Fruit fly (Drosophila melanogaster) whole organism, embryonic: Measurements from ENCODE around the gene prd1.

Source experiments
- Atf-2 ChIP-seq: fragments of 200-800 bp; sonication (Bioruptor generic); optimal IDR thresholded peaks from 2 replicates; lab custom pipeline; 2016; ENCODE audit warnings: missing biosample characterization, missing genetic modification characterization
- BtbVII ChIP-seq: fragments of 200-800 bp; sonication (Bioruptor generic); optimal IDR thresholded peaks from 3 replicates; lab custom pipeline; 2017; ENCODE audit warnings: missing biosample characterization, mild to moderate bottlenecking, missing genetic modification characterization
- CG11093 ChIP-seq: fragments of 200-800 bp; sonication (Bioruptor generic); IDR thresholded peaks from 3 replicates; pipeline ENCODE4 v1.3.6; 2022; ENCODE audit warnings: missing biosample characterization, missing genetic modification characterization
- CG11456 ChIP-seq: fragments of 200-800 bp; sonication (Bioruptor generic); IDR thresholded peaks from 3 replicates; pipeline ENCODE4 v1.3.6; 2022; ENCODE audit warnings: missing biosample characterization, missing genetic modification characterization
- CG15011 ChIP-seq: fragments of 200-800 bp; sonication (Bioruptor generic); optimal IDR thresholded peaks from 3 replicates; lab custom pipeline; 2018; ENCODE audit warnings: missing biosample characterization, mild to moderate bottlenecking, missing genetic modification characterization
- CG17829 ChIP-seq: fragments of 200-800 bp; optimal IDR thresholded peaks from 2 replicates; lab custom pipeline; 2019; ENCODE audit warnings: missing biosample characterization, mild to moderate bottlenecking, missing genetic modification characterization, moderate library complexity
- CG31224 ChIP-seq: fragments of 200-800 bp; sonication (Bioruptor generic); IDR thresholded peaks from 2 replicates; pipeline ENCODE4 v1.3.6; 2022; ENCODE audit warnings: missing biosample characterization, missing genetic modification characterization
- CG32772 ChIP-seq: fragments of 200-800 bp; sonication (Bioruptor generic); IDR thresholded peaks from 2 replicates; pipeline ENCODE4 v1.3.6; 2022; ENCODE audit warnings: missing biosample characterization, missing genetic modification characterization
- CG3995 ChIP-seq: fragments of 200-800 bp; sonication (Bioruptor generic); optimal IDR thresholded peaks from 3 replicates; lab custom pipeline; 2016; ENCODE audit warnings: missing biosample characterization, missing genetic modification characterization
- CG5953 ChIP-seq: fragments of 200-800 bp; sonication (Bioruptor generic); IDR thresholded peaks from 2 replicates; pipeline ENCODE4 v1.3.6; 2022; ENCODE audit warnings: missing biosample characterization, missing genetic modification characterization
- CG6813 ChIP-seq: fragments of 200-800 bp; sonication (Bioruptor generic); optimal IDR thresholded peaks from 2 replicates; lab custom pipeline; 2017; ENCODE audit warnings: missing biosample characterization, missing genetic modification characterization, mild to moderate bottlenecking, moderate library complexity, missing genetic modification reagents
- CG8089 ChIP-seq: fragments of 200-800 bp; sonication (Bioruptor generic); optimal IDR thresholded peaks from 3 replicates; lab custom pipeline; 2016; ENCODE audit warnings: missing biosample characterization, missing genetic modification characterization
- CG9609 ChIP-seq: fragments of 200-800 bp; sonication (Bioruptor generic); optimal IDR thresholded peaks from 3 replicates; lab custom pipeline; 2016; ENCODE audit warnings: missing biosample characterization, missing genetic modification characterization
- Camta ChIP-seq: fragments of 200-800 bp; sonication (Bioruptor generic); optimal IDR thresholded peaks from 2 replicates; lab custom pipeline; 2016; ENCODE audit warnings: missing biosample characterization, missing genetic modification characterization
- Chrac-16 ChIP-seq: fragments of 200-800 bp; sonication (Bioruptor generic); optimal IDR thresholded peaks from 3 replicates; lab custom pipeline; 2016; ENCODE audit warnings: missing biosample characterization, missing genetic modification characterization
- CrebB ChIP-seq: fragments of 200-800 bp; sonication (Bioruptor generic); optimal IDR thresholded peaks from 3 replicates; lab custom pipeline; 2018; ENCODE audit warnings: missing biosample characterization, mild to moderate bottlenecking, missing genetic modification characterization
- Dbx ChIP-seq: fragments of 200-800 bp; sonication (Bioruptor generic); IDR thresholded peaks from 3 replicates; pipeline ENCODE4 v1.3.6; 2022; ENCODE audit warnings: missing biosample characterization, missing genetic modification characterization
- Gug ChIP-seq: fragments of 200-800 bp; sonication (Bioruptor generic); IDR thresholded peaks from 4 replicates; pipeline ENCODE4 v1.3.6; 2022; ENCODE audit warnings: missing biosample characterization, missing genetic modification characterization
- HHEX ChIP-seq: fragments of 200-800 bp; sonication (Bioruptor generic); optimal IDR thresholded peaks from 3 replicates; lab custom pipeline; 2017; ENCODE audit warnings: missing biosample characterization, mild to moderate bottlenecking, missing genetic modification characterization, missing genetic modification reagents
- Hr78 ChIP-seq, 2 experiments: fragments of 200-800 bp in 1 of 2; fragments of >200 bp in 1 of 2; sonication (Bioruptor generic) in 1 of 2; optimal IDR thresholded peaks; 2 replicates each; lab custom pipeline; 2017 to 2019; ENCODE audit warnings: missing biosample characterization in 2 of 2, missing genetic modification characterization in 2 of 2, mild to moderate bottlenecking in 1 of 2, moderate library complexity in 1 of 2
- Mes4 ChIP-seq: fragments of 200-800 bp; sonication (Bioruptor generic); optimal IDR thresholded peaks from 2 replicates; lab custom pipeline; 2016; ENCODE audit warnings: missing biosample characterization, missing genetic modification characterization
- NC2β ChIP-seq: fragments of 200-800 bp; sonication (Bioruptor generic); optimal IDR thresholded peaks from 2 replicates; lab custom pipeline; 2016; ENCODE audit warnings: missing biosample characterization, missing genetic modification characterization
- Neu2 ChIP-seq: fragments of 200-800 bp; sonication (Bioruptor generic); optimal IDR thresholded peaks from 3 replicates; lab custom pipeline; 2016; ENCODE audit warnings: missing biosample characterization, missing genetic modification characterization, borderline replicate concordance
- Pdp1 ChIP-seq, 2 experiments: fragments of 200-800 bp; sonication (Bioruptor generic); optimal IDR thresholded peaks; 3 replicates each; lab custom pipeline; 2016; ENCODE audit warnings: missing biosample characterization in 2 of 2, missing genetic modification characterization in 2 of 2, mild to moderate bottlenecking in 1 of 2, moderate library complexity in 1 of 2
- Sox100B ChIP-seq: fragments of 200-800 bp; sonication (Bioruptor generic); optimal IDR thresholded peaks from 3 replicates; lab custom pipeline; 2018; ENCODE audit warnings: missing biosample characterization, mild to moderate bottlenecking, missing genetic modification characterization
- Sry-δ ChIP-seq: fragments of 200-800 bp; sonication (Bioruptor generic); optimal IDR thresholded peaks from 2 replicates; lab custom pipeline; 2016; ENCODE audit warnings: missing biosample characterization, missing genetic modification characterization
- YL-1 ChIP-seq: fragments of 200-800 bp; sonication (Bioruptor generic); optimal IDR thresholded peaks from 3 replicates; lab custom pipeline; 2017; ENCODE audit warnings: missing biosample characterization, mild to moderate bottlenecking, missing genetic modification characterization
- al ChIP-seq: fragments of 200-800 bp; sonication (Bioruptor generic); IDR thresholded peaks from 2 replicates; pipeline ENCODE4 v1.3.6; 2022; ENCODE audit warnings: missing biosample characterization, missing genetic modification characterization
- bbx ChIP-seq: fragments of 200-800 bp; sonication (Bioruptor generic); IDR thresholded peaks from 2 replicates; pipeline ENCODE4 v1.3.6; 2022; ENCODE audit warnings: missing biosample characterization, missing genetic modification characterization; ENCODE audit not compliant: partially characterized antibody
- btn ChIP-seq: fragments of 200-800 bp; sonication (Bioruptor generic); optimal IDR thresholded peaks from 2 replicates; lab custom pipeline; 2016; ENCODE audit warnings: missing biosample characterization, missing genetic modification characterization
- cg ChIP-seq: fragments of 200-800 bp; sonication (Bioruptor generic); optimal IDR thresholded peaks from 3 replicates; lab custom pipeline; 2019; ENCODE audit warnings: missing biosample characterization, mild to moderate bottlenecking, missing genetic modification characterization, moderate library complexity
- da ChIP-seq: fragments of 200-800 bp; sonication (Bioruptor generic); optimal IDR thresholded peaks from 2 replicates; lab custom pipeline; 2016; ENCODE audit warnings: missing biosample characterization, missing genetic modification characterization
- dimm ChIP-seq: fragments of 200-800 bp; sonication (Bioruptor generic); IDR thresholded peaks from 2 replicates; pipeline ENCODE4 v1.3.6; 2022; ENCODE audit warnings: missing biosample characterization, missing genetic modification characterization
- fu2 ChIP-seq: fragments of 200-800 bp; sonication (Bioruptor generic); optimal IDR thresholded peaks from 2 replicates; lab custom pipeline; 2016; ENCODE audit warnings: missing biosample characterization, missing genetic modification characterization
- gsb-n ChIP-seq: fragments of 200-800 bp; sonication (Bioruptor generic); optimal IDR thresholded peaks from 3 replicates; lab custom pipeline; 2018; ENCODE audit warnings: missing biosample characterization, mild to moderate bottlenecking, missing genetic modification characterization
- kay ChIP-seq: fragments of 200-800 bp; sonication (Bioruptor generic); optimal IDR thresholded peaks from 2 replicates; lab custom pipeline; 2016; ENCODE audit warnings: missing biosample characterization, missing genetic modification characterization
- knrl ChIP-seq: fragments of 200-800 bp; sonication (Bioruptor generic); IDR thresholded peaks from 3 replicates; pipeline ENCODE4 v1.3.6; 2022; ENCODE audit warnings: missing biosample characterization, missing genetic modification characterization; ENCODE audit not compliant: partially characterized antibody
- nau ChIP-seq: fragments of 200-800 bp; sonication (Bioruptor generic); optimal IDR thresholded peaks from 3 replicates; lab custom pipeline; 2017; ENCODE audit warnings: missing biosample characterization, mild to moderate bottlenecking, missing genetic modification characterization, missing genetic modification reagents
- nmo ChIP-seq: fragments of 200-800 bp; sonication (Bioruptor generic); optimal IDR thresholded peaks from 2 replicates; lab custom pipeline; 2018; ENCODE audit warnings: missing biosample characterization, mild to moderate bottlenecking, missing genetic modification characterization, moderate library complexity
- oc ChIP-seq: fragments of 200-800 bp; sonication (Bioruptor generic); optimal IDR thresholded peaks from 2 replicates; lab custom pipeline; 2018; ENCODE audit warnings: missing biosample characterization, mild to moderate bottlenecking, missing genetic modification characterization, moderate library complexity
- prd ChIP-seq, 3 experiments: fragments of >200 bp in 2 of 3; fragments of 200-800 bp in 1 of 3; sonication (Bioruptor generic) in 1 of 3; optimal IDR thresholded peaks in 2 of 3; IDR thresholded peaks in 1 of 3; 2 replicates in 2 of 3; 3 replicates in 1 of 3; pipeline versions ENCODE4 v1.3.6 to Lab custom; 2017 to 2022; ENCODE audit warnings: missing biosample characterization in 1 of 3, missing genetic modification characterization in 1 of 3
- repo ChIP-seq: fragments of 200-800 bp; sonication (Bioruptor generic); optimal IDR thresholded peaks from 2 replicates; lab custom pipeline; 2016; ENCODE audit warnings: missing biosample characterization, missing genetic modification characterization
- sna ChIP-seq: fragments of 200-800 bp; sonication (Bioruptor generic); IDR thresholded peaks from 2 replicates; pipeline ENCODE4 v1.3.6; 2022; ENCODE audit warnings: missing biosample characterization, missing genetic modification characterization; ENCODE audit not compliant: partially characterized antibody
- trh ChIP-seq: fragments of 200-800 bp; sonication (Bioruptor generic); optimal IDR thresholded peaks from 2 replicates; lab custom pipeline; 2016; ENCODE audit warnings: missing biosample characterization, missing genetic modification characterization
- unpg ChIP-seq: fragments of 200-800 bp; sonication (Bioruptor generic); optimal IDR thresholded peaks from 3 replicates; lab custom pipeline; 2018; ENCODE audit warnings: missing biosample characterization, mild to moderate bottlenecking, missing genetic modification characterization, moderate library complexity
- vvl ChIP-seq: fragments of 200-800 bp; sonication (Bioruptor generic); IDR thresholded peaks from 2 replicates; pipeline ENCODE4 v1.3.6; 2022; ENCODE audit warnings: missing biosample characterization, missing genetic modification characterization
- zf30C ChIP-seq: fragments of 200-800 bp; sonication (Bioruptor generic); optimal IDR thresholded peaks from 3 replicates; lab custom pipeline; 2018; ENCODE audit warnings: missing biosample characterization, mild to moderate bottlenecking, missing genetic modification characterization

Gene prd1

dm6 chr3R:11778012-11778865, 8.6 kb downstream of the prd1 start (continued):
- TF ChIP-seq unpg (GFP tag; lab: Kevin White, UChicago) = no peak
- no peak for TF ChIP-seq Sry-δ (GFP tag; lab: Kevin White, UChicago)
- no peak for TF ChIP-seq prd (optimal IDR thresholded peaks at IDR 0.05; lab: Kevin White, UChicago)
- peak; percentile 68; the same call in 2 of the 3 replicates for TF ChIP-seq prd (GFP tag; IDR thresholded peaks at IDR 0.05; lab: Robert Waterston, UW)
- peak; percentile 44 for TF ChIP-seq CG15011 (GFP tag; lab: Kevin White, UChicago)
- no peak for TF ChIP-seq nau (GFP tag; lab: Kevin White, UChicago)
- peak; percentile 52 for TF ChIP-seq zf30C (GFP tag; lab: Kevin White, UChicago)
- peak; percentile 59 for TF ChIP-seq Mes4 (GFP tag; lab: Kevin White, UChicago)
- TF ChIP-seq YL-1 (GFP tag; lab: Kevin White, UChicago) = peak; percentile 54
- TF ChIP-seq trh (GFP tag; lab: Kevin White, UChicago) = no peak
- peak; percentile 45; the same call in 2 of the 4 replicates for TF ChIP-seq Gug (GFP tag; lab: Robert Waterston, UW)
- no peak for TF ChIP-seq CG3995 (GFP tag; lab: Kevin White, UChicago)
- peak; percentile 49 for TF ChIP-seq da
- no peak for TF ChIP-seq dimm (GFP tag; lab: Robert Waterston, UW)
- peak; percentile 13 for TF ChIP-seq repo (GFP tag; lab: Kevin White, UChicago)
- TF ChIP-seq BtbVII = peak; percentile 61
- TF ChIP-seq btn (GFP tag; lab: Kevin White, UChicago) = peak; percentile 38
- peak; percentile 74 for TF ChIP-seq CG6813 (GFP tag; lab: Kevin White, UChicago)
- peak; percentile 36 for TF ChIP-seq gsb-n (tag; lab: Kevin White, UChicago)
- peak; percentile 33; the same call in 1 of the 2 replicates for TF ChIP-seq al (GFP tag; lab: Robert Waterston, UW)
- peak; percentile 71; the same call in 2 of the 3 replicates for TF ChIP-seq CG11456 (GFP tag; lab: Robert Waterston, UW)
- peak; percentile 31; the same call in 1 of the 3 replicates for TF ChIP-seq knrl (GFP tag; lab: Robert Waterston, UW)
- peak; percentile 90 for TF ChIP-seq Sox100B
- peak; percentile 25 for TF ChIP-seq CrebB (tag; lab: Kevin White, UChicago)
- TF ChIP-seq bbx (GFP tag; lab: Robert Waterston, UW) = peak; percentile 67
- peak; percentile 2 for TF ChIP-seq Camta
- TF ChIP-seq CG8089 (GFP tag; lab: Kevin White, UChicago) = peak; percentile 43
- TF ChIP-seq CG9609 (GFP tag; lab: Kevin White, UChicago) = peak; percentile 24
- peak; percentile 51; the same call in 1 of the 2 replicates for TF ChIP-seq CG5953 (GFP tag; lab: Robert Waterston, UW)
- TF ChIP-seq nmo = peak; percentile 84
- peak; percentile 40; the same call in 1 of the 2 replicates for TF ChIP-seq sna
- TF ChIP-seq oc (tag; lab: Kevin White, UChicago) = peak; percentile 8
- peak; percentile 59 for TF ChIP-seq NC2β (GFP tag; lab: Kevin White, UChicago)
- no peak for TF ChIP-seq fu2 (GFP tag; lab: Kevin White, UChicago)
- no peak for TF ChIP-seq CG31224 (GFP tag; lab: Robert Waterston, UW)
- TF ChIP-seq Neu2 (GFP tag; lab: Kevin White, UChicago) = no peak
- TF ChIP-seq Dbx (GFP tag; lab: Robert Waterston, UW) = peak; percentile 59; the same call in 2 of the 3 replicates
- TF ChIP-seq CG11093 (GFP tag; lab: Robert Waterston, UW) = peak; percentile 45; the same call in 1 of the 3 replicates
- peak; percentile 13 for TF ChIP-seq kay (GFP tag; lab: Kevin White, UChicago)
- peak in 1 of 2 experiments; percentile 67 for TF ChIP-seq Hr78 (GFP tag; optimal IDR thresholded peaks at IDR 0.05; lab: Kevin White, UChicago)
- TF ChIP-seq HHEX (GFP tag; lab: Kevin White, UChicago) = peak; percentile 51
- TF ChIP-seq CG32772 = 0 out of 2 replicates have a peak, but pooled peaks have one; percentile 53
- TF ChIP-seq cg = peak; percentile 93
- 0 out of 2 replicates have a peak, but pooled peaks have one; percentile 26 for TF ChIP-seq vvl (GFP tag; lab: Robert Waterston, UW)
- peak; percentile 50 for TF ChIP-seq CG17829
- TF ChIP-seq Atf-2 (GFP tag; lab: Kevin White, UChicago) = no peak
- peak in 1 of 2 experiments; percentile 42 for TF ChIP-seq Pdp1 (GFP tag; optimal IDR thresholded peaks at IDR 0.05; lab: Kevin White, UChicago)
- peak; percentile 60 for TF ChIP-seq Chrac-16
